Worm (Caenorhabditis elegans): ENCODE data around the gene M02A10.1.

DNA sequence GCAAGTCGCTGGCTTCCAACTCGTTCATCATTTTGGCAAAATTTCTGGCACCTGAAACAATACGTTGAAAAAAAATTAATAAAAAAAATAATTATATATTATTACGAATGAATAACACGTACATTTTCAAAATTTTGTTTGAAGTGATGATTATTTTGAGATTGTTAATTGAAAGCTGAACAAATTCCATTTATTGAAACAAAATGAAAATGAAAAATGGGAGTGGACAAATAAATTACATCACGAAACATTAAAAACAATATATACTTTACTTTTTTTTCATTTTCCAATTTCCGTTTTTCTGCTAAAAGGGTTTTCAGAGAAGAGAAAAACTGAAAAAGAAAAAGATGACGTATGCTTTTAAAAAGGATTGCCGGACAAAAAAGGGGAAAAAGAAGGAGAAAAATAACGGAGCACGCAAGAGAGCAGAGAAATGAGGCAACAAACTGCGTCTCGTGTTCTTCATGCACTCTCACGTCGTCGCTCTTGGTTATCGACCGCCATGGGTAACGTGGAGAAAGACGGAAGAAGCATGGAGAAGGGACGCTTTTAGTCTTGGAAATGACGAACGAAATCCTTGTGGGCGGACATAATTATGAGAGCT is 44.8 kb upstream of the M02A10.1 start, which contains the start of gene rund-1:
- TF ChIP-seq med-1 (GFP tag; optimal IDR thresholded peaks at IDR 0.05; ENCODE audit: insufficient read depth) (no peak), cog-1 (tag; optimal IDR thresholded peaks at IDR 0.05) (no peak), ztf-29 (GFP tag; IDR thresholded peaks at IDR 0.05) (no peak), klf-2 (GFP tag; conservative IDR thresholded peaks at IDR 0.05) (no peak), flt-1 (GFP tag; IDR thresholded peaks at IDR 0.05) (no peak)
